Worm (Caenorhabditis elegans): ENCODE measurements around the gene C53A3.1.

- TF ChIP-seq ceh-48 (tag; optimal IDR thresholded peaks at IDR 0.05) = no peak
- no peak for TF ChIP-seq ceh-9 (tag; optimal IDR thresholded peaks at IDR 0.05)
- TF ChIP-seq gmeb-2 (tag; optimal IDR thresholded peaks at IDR 0.05) = no peak
Measured at ce11 chrV:5713510-5713909, 46.5 kb downstream of the C53A3.1 start.

All from whole organism, late embryonic.